Worm (Caenorhabditis elegans): ENCODE data around the gene F09G8.5.

Gene F09G8.5

ce11 chrIII:8254938-8255337 is at the start of gene F09G8.5:
Gene F09G8.5, plus strand, starts transcription at chrIII:8254975.
- TF ChIP-seq ama-1 (optimal IDR thresholded peaks at IDR 0.05) (no peak), tra-4 (tag; optimal IDR thresholded peaks at IDR 0.05) (no peak), tbx-37 (GFP tag; conservative IDR thresholded peaks at IDR 0.05) (no peak), flt-1 (GFP tag; IDR thresholded peaks at IDR 0.05) (no peak), scrt-1 (GFP tag; IDR thresholded peaks at IDR 0.05) (no peak), aly-1 (tag; optimal IDR thresholded peaks at IDR 0.05) (no peak), hmbx-1 (tag; optimal IDR thresholded peaks at IDR 0.05) (no peak), ceh-13 (GFP tag; optimal IDR thresholded peaks at IDR 0.05) (no peak), ets-7 (tag; optimal IDR thresholded peaks at IDR 0.05) (no peak), tbx-11 (GFP tag; IDR thresholded peaks at IDR 0.05) (no peak), F13C5.2 (tag; optimal IDR thresholded peaks at IDR 0.05) (no peak), hmg-4 (GFP tag; optimal IDR thresholded peaks at IDR 0.05) (no peak), ceh-36 (tag; optimal IDR thresholded peaks at IDR 0.05) (no peak), hnd-1 (tag; optimal IDR thresholded peaks at IDR 0.05) (no peak)

- no peak for TF ChIP-seq tbx-37 (GFP tag; conservative IDR thresholded peaks at IDR 0.05)
- TF ChIP-seq ceh-36 (tag; optimal IDR thresholded peaks at IDR 0.05), result no peak
- no peak for TF ChIP-seq F13C5.2 (tag; optimal IDR thresholded peaks at IDR 0.05)
- TF ChIP-seq aly-1 (tag; optimal IDR thresholded peaks at IDR 0.05), result no peak
- no peak for TF ChIP-seq sea-1 (GFP tag; conservative IDR thresholded peaks at IDR 0.05)
- TF ChIP-seq ceh-13 (GFP tag; optimal IDR thresholded peaks at IDR 0.05), result no peak
- TF ChIP-seq pes-1 (GFP tag; IDR thresholded peaks at IDR 0.05), result no peak
- TF ChIP-seq tra-4 (tag; optimal IDR thresholded peaks at IDR 0.05), result no peak
These were observed 45.0 kb upstream of the F09G8.5 start, which contains the start of gene C30A5.10 for ce11 chrIII:8209775-8210174. Gene C30A5.10, minus strand, starts transcription at chrIII:8209875.

DNA sequence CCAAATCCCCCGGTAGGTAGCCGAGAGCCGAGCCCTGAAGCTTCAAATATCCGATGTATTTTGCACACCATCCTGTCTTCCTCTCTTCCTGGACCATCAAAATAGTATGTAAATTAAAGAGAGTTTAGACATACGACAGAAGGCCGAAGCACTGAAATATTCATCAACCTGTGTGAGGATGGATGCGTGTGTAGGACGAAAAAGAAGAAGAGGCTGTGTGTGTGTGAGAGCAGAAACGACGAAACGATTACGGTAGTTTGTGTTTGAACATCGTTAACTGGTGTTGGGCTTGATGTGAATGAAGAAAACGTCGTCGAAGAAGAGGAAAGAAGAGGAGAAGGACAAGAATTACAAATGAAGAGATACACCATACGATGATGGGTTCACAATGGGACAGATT is 43.2 kb upstream of the F09G8.5 start:
- TF ChIP-seq hnd-1 (tag; optimal IDR thresholded peaks at IDR 0.05) (no peak), ama-1 (optimal IDR thresholded peaks at IDR 0.05) (no peak), hmbx-1 (tag; optimal IDR thresholded peaks at IDR 0.05) (no peak)

DNA sequence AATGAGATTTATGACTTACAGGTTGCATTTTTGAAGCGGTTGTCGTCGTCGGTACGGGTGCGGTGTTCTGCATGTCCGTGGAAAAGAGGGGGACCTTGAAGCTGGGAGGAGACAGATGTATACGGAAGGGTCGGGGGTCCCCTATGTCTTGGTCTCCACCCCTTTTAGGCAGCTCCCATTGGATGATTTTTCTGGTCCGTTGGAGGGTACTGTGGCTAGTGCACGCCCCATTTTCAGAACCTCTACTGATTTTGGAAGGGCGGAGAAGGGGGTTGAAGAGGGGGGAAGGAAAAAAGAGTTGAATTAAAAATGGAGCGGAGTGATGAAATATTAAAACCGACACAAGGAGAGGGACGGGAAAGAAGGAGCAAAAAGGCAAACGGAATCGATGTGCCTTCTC is 38.6 kb upstream of the F09G8.5 start, which contains the start of gene unc-86:
Gene unc-86 (minus strand): TSS at position 113 of the 400 bp plus-strand sequence.
- no peak for TF ChIP-seq ama-1 (optimal IDR thresholded peaks at IDR 0.05)
- TF ChIP-seq ceh-13 (GFP tag; optimal IDR thresholded peaks at IDR 0.05), result no peak
- no peak for TF ChIP-seq tbx-11 (GFP tag; IDR thresholded peaks at IDR 0.05)
- TF ChIP-seq F13C5.2 (tag; optimal IDR thresholded peaks at IDR 0.05), result no peak
- no peak for TF ChIP-seq tbx-37 (GFP tag; conservative IDR thresholded peaks at IDR 0.05)
- no peak for TF ChIP-seq hnd-1 (tag; optimal IDR thresholded peaks at IDR 0.05)
- no peak for TF ChIP-seq ceh-36 (tag; optimal IDR thresholded peaks at IDR 0.05)

DNA sequence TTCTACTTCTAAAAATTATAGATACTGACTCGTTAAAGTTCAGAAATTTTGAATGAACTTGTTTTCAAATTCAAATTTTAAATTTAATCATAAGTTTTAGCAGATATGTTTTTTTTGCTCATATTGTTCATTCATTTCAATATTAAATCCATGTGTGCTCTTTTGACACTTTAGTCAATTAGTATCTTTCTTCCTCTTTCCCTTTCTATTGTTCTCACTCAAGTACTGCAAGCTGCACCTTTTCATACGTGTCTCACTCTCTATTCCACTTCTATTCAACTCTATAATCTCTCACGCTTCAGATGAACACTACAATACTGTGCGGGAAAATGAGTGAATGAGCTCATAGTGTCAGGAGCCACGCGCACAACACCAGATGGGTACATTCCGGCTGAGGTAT is 36.9 kb upstream of the F09G8.5 start, which contains the start of gene C30A5.16:
Gene C30A5.16 (plus strand): TSS at position 301 of the 400 bp plus-strand sequence.
- no peak for TF ChIP-seq ceh-36 (tag; optimal IDR thresholded peaks at IDR 0.05)

DNA sequence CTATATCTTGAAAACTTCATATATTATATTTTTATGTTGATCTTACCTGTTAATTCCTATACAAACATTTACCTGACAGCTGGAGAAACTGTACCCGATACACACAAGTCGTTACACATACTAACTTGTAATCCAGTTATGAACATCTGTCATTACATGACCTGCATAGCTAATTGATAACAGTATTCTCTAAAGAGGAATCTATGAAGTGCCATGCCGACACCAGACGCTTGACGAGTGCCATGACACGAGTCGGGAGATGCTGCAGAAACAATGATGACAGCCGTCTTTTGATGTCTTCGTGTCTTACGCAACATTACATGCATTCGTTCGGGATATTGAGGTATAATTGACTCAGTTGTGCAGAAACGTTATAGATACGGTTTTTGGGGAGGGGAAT is 34.7 kb upstream of the F09G8.5 start:
- no peak for TF ChIP-seq hmbx-1 (tag; optimal IDR thresholded peaks at IDR 0.05)
- TF ChIP-seq B0310.2 (tag; optimal IDR thresholded peaks at IDR 0.05), result no peak
- TF ChIP-seq scrt-1 (GFP tag; IDR thresholded peaks at IDR 0.05), result no peak
- TF ChIP-seq F13C5.2 (tag; optimal IDR thresholded peaks at IDR 0.05), result no peak

DNA sequence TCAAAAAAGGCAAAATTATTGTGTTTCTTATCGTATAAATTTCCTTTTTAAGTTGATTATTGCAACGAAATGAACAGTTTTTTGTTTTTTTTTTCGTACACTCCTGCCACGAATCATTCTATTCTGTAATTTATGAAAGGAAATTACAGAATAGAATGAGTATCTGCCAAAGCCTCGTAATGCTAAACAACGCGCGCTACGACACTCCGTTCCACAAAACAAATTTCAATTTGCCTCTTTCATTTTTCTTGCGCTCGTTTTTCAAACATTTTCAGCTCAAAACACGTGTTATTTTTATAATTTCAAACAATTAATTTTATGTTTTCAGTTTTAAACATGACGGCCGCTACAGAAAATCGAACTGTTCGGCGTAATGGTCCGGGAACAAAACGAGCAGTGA is 30.0 kb upstream of the F09G8.5 start, which contains the start of gene mob-4:
Gene mob-4 (plus strand): TSS at position 329 of the 400 bp plus-strand sequence.
- TF ChIP-seq aly-1 (tag; optimal IDR thresholded peaks at IDR 0.05), result no peak
- no peak for TF ChIP-seq F13C5.2 (tag; optimal IDR thresholded peaks at IDR 0.05)

DNA sequence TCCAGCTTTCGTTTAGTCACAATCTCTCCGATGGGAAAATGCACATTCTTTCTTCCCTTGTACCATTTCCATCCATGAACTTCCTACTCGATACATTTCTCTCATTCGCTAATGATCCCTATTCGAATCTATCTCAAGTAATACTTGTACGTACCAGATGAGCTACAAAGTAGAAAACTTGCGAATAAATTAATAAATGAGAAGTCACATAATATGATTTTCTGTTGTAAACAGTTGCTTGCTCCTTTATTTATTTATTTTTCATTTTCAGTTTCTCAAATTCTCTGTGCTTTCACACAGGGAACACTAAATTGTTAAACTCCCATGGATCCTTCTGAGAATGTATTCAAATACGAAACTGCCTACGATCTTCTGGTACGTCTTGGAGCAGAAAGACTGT is 28.6 kb upstream of the F09G8.5 start, which contains the start of gene rfs-1:
Gene rfs-1 (plus strand): TSS at position 301 of the 400 bp plus-strand sequence.
- TF ChIP-seq tbx-37 (GFP tag; conservative IDR thresholded peaks at IDR 0.05), result no peak
- TF ChIP-seq hmbx-1 (tag; optimal IDR thresholded peaks at IDR 0.05), result no peak
- TF ChIP-seq tra-4 (tag; optimal IDR thresholded peaks at IDR 0.05), result no peak
- TF ChIP-seq ama-1 (optimal IDR thresholded peaks at IDR 0.05), result no peak
- no peak for TF ChIP-seq hmg-4 (GFP tag; optimal IDR thresholded peaks at IDR 0.05)
- no peak for TF ChIP-seq ceh-36 (tag; optimal IDR thresholded peaks at IDR 0.05)
- TF ChIP-seq flt-1 (GFP tag; IDR thresholded peaks at IDR 0.05), result no peak
- no peak for TF ChIP-seq F13C5.2 (tag; optimal IDR thresholded peaks at IDR 0.05)
- no peak for TF ChIP-seq scrt-1 (GFP tag; IDR thresholded peaks at IDR 0.05)
- no peak for TF ChIP-seq tbx-11 (GFP tag; IDR thresholded peaks at IDR 0.05)
- no peak for TF ChIP-seq ceh-13 (GFP tag; optimal IDR thresholded peaks at IDR 0.05)
- TF ChIP-seq aly-1 (tag; optimal IDR thresholded peaks at IDR 0.05), result no peak
- no peak for TF ChIP-seq sea-1 (GFP tag; conservative IDR thresholded peaks at IDR 0.05)
- TF ChIP-seq B0310.2 (tag; optimal IDR thresholded peaks at IDR 0.05), result no peak
- TF ChIP-seq hnd-1 (tag; optimal IDR thresholded peaks at IDR 0.05), result no peak
- TF ChIP-seq pes-1 (GFP tag; IDR thresholded peaks at IDR 0.05), result no peak
- no peak for TF ChIP-seq ets-7 (tag; optimal IDR thresholded peaks at IDR 0.05)

DNA sequence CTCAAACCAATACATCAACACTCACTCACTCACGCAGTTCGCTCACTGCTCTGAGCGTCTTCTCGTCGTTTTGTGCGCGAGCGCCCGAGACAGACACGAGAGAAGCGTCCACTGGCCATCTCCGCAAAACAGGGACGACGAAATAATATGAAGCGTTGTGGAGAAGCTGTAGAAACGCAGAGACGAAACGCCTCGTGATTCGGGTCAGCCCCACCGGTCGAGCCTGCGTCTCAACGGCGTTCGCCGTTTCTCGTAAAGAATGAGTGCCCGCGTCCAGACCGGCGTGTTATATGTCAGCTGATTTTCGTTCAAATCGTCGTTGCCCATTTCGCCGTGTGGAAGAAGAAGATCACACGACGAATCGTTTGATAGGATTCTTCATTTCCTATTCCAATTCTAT is 27.3 kb upstream of the F09G8.5 start, which contains the start of gene fbxl-1:
Gene fbxl-1 (plus strand): TSS at position 320 of the 400 bp plus-strand sequence.
- TF ChIP-seq flt-1 (GFP tag; IDR thresholded peaks at IDR 0.05), result no peak
- peak; percentile 10 for TF ChIP-seq F13C5.2 (tag; optimal IDR thresholded peaks at IDR 0.05)
